Fruit fly (Drosophila melanogaster) whole organism, prepupa: ENCODE data around the gene wls.

ENCODE experiments used
- Blimp-1 ChIP-seq: fragments of 200-800 bp; sonication (Bioruptor generic); optimal IDR thresholded peaks from 3 replicates; lab custom pipeline; 2017; ENCODE audit warnings: missing biosample characterization, missing genetic modification characterization, mild to moderate bottlenecking, moderate library complexity, missing genetic modification reagents
- CG11902 ChIP-seq: fragments of 200-800 bp; sonication (Bioruptor generic); optimal IDR thresholded peaks from 3 replicates; lab custom pipeline; 2016; ENCODE audit warnings: missing biosample characterization, missing genetic modification characterization
- CG16779 ChIP-seq: fragments of 200-800 bp; sonication (Bioruptor generic); optimal IDR thresholded peaks from 3 replicates; lab custom pipeline; 2017; ENCODE audit warnings: missing biosample characterization, mild to moderate bottlenecking, missing genetic modification characterization
- CG3919 ChIP-seq: fragments of 200-800 bp; sonication (Bioruptor generic); optimal IDR thresholded peaks from 3 replicates; lab custom pipeline; 2016; ENCODE audit warnings: missing biosample characterization, missing genetic modification characterization
- CG8319 ChIP-seq: fragments of 200-800 bp; sonication (Bioruptor generic); optimal IDR thresholded peaks from 3 replicates; lab custom pipeline; 2016; ENCODE audit warnings: missing biosample characterization, missing genetic modification characterization
- Eip93F ChIP-seq: fragments of 200-800 bp; sonication (Bioruptor generic); optimal IDR thresholded peaks from 2 replicates; lab custom pipeline; 2016; ENCODE audit warnings: missing biosample characterization, mild to moderate bottlenecking, missing genetic modification characterization
- Lpt ChIP-seq: fragments of 200-800 bp; sonication (Bioruptor generic); optimal IDR thresholded peaks from 3 replicates; lab custom pipeline; 2016; ENCODE audit warnings: missing biosample characterization, missing genetic modification characterization
- Sox102F ChIP-seq: fragments of 200-800 bp; sonication (Bioruptor generic); optimal IDR thresholded peaks from 2 replicates; lab custom pipeline; 2016; ENCODE audit warnings: missing biosample characterization, mild to moderate bottlenecking, missing genetic modification characterization
- achi ChIP-seq: fragments of 200-800 bp; sonication (Bioruptor generic); optimal IDR thresholded peaks from 3 replicates; lab custom pipeline; 2016; ENCODE audit warnings: missing biosample characterization, missing genetic modification characterization
- acj6 ChIP-seq: fragments of 200-800 bp; sonication (Bioruptor generic); optimal IDR thresholded peaks from 3 replicates; lab custom pipeline; 2016; ENCODE audit warnings: missing biosample characterization, missing genetic modification characterization
- eg ChIP-seq: fragments of 200-800 bp; sonication (Bioruptor generic); IDR thresholded peaks from 3 replicates; pipeline ENCODE4 v1.3.6; 2022; ENCODE audit warnings: missing biosample characterization, missing genetic modification characterization
- pdm3 ChIP-seq: fragments of 200-800 bp; sonication (Bioruptor generic); optimal IDR thresholded peaks from 3 replicates; lab custom pipeline; 2016; ENCODE audit warnings: missing biosample characterization, missing genetic modification characterization

DNA sequence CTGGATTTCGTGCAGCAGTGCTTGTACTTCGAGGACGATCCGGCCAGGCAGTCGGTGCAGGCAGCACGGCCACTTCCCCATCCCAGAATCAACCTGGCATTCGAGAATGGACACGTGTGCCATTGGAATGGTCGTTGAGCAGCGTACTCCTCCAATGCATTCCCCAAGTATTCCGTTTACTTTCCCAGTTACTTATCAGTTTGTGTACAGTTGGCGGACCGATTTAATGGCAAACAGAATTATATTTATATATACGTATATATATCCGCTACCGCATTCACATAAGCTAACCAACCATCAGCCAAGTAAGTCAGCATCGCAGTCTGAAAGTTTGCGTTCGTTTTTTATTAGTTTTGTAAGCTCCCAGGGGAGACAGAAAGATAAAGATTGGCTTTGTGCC lies 44.2 kb upstream of the wls start:
- TF ChIP-seq CG16779 (tag; lab: Kevin White, UChicago) (no peak), CG11902 (no peak), pdm3 (GFP tag; lab: Kevin White, UChicago) (no peak), Lpt (GFP tag; lab: Kevin White, UChicago) (no peak), CG8319 (GFP tag; lab: Kevin White, UChicago) (no peak), achi (GFP tag; lab: Kevin White, UChicago) (no peak), Sox102F (GFP tag; lab: Kevin White, UChicago) (no peak), Blimp-1 (GFP tag; lab: Kevin White, UChicago) (no peak), eg (GFP tag; lab: Robert Waterston, UW) (no peak), acj6 (GFP tag; lab: Kevin White, UChicago) (no peak), Eip93F (GFP tag; lab: Kevin White, UChicago) (no peak), CG3919 (no peak)
